Fruit fly (Drosophila melanogaster) whole organism, embryonic: ENCODE results near the gene CG6470.

Source experiments
- Atf3 ChIP-seq: fragments of 200-800 bp; sonication (Bioruptor generic); optimal IDR thresholded peaks from 3 replicates; lab custom pipeline; 2016; ENCODE audit warnings: missing biosample characterization, missing genetic modification characterization
- C15 ChIP-seq: fragments of 200-800 bp; sonication (Bioruptor generic); IDR thresholded peaks from 3 replicates; pipeline ENCODE4 v1.3.6; 2022; ENCODE audit warnings: missing biosample characterization, missing genetic modification characterization
- CG10543 ChIP-seq: fragments of 200-800 bp; sonication (Bioruptor generic); optimal IDR thresholded peaks from 3 replicates; lab custom pipeline; 2017; ENCODE audit warnings: missing biosample characterization, mild to moderate bottlenecking, missing genetic modification characterization, moderate library complexity
- CG12659 ChIP-seq: fragments of 200-800 bp; sonication (Bioruptor generic); optimal IDR thresholded peaks from 3 replicates; lab custom pipeline; 2017; ENCODE audit warnings: mild to moderate bottlenecking, missing biosample characterization, missing genetic modification reagents, missing genetic modification characterization
- CG13296 ChIP-seq: fragments of 200-800 bp; sonication (Bioruptor generic); optimal IDR thresholded peaks from 3 replicates; lab custom pipeline; 2018; ENCODE audit warnings: missing biosample characterization, mild to moderate bottlenecking, missing genetic modification characterization
- CG13424 ChIP-seq: fragments of 200-800 bp; sonication (Bioruptor generic); optimal IDR thresholded peaks from 2 replicates; lab custom pipeline; 2019; ENCODE audit warnings: missing biosample characterization, mild to moderate bottlenecking, missing genetic modification characterization, moderate library complexity
- CG17186 ChIP-seq: fragments of 200-800 bp; sonication (Bioruptor generic); optimal IDR thresholded peaks from 3 replicates; lab custom pipeline; 2017; ENCODE audit warnings: missing biosample characterization, missing genetic modification reagents, missing genetic modification characterization
- CG17328 ChIP-seq: fragments of 200-800 bp; sonication (Bioruptor generic); IDR thresholded peaks from 2 replicates; pipeline ENCODE4 v1.3.6; 2022; ENCODE audit warnings: missing biosample characterization, missing genetic modification characterization
- CG17361 ChIP-seq: fragments of 200-800 bp; sonication (Bioruptor generic); IDR thresholded peaks from 3 replicates; pipeline ENCODE4 v1.3.6; 2022; ENCODE audit warnings: missing biosample characterization, missing genetic modification characterization
- CG17612 ChIP-seq: fragments of 200-800 bp; sonication (Bioruptor generic); IDR thresholded peaks from 2 replicates; pipeline ENCODE4 v1.3.6; 2022; ENCODE audit warnings: missing biosample characterization, missing genetic modification characterization
- CG2712 ChIP-seq: fragments of 200-800 bp; optimal IDR thresholded peaks from 3 replicates; lab custom pipeline; 2019; ENCODE audit warnings: missing biosample characterization, mild to moderate bottlenecking, missing genetic modification characterization, moderate library complexity
- CG31388 ChIP-seq: fragments of 200-800 bp; sonication (Bioruptor generic); optimal IDR thresholded peaks from 2 replicates; lab custom pipeline; 2016; ENCODE audit warnings: missing biosample characterization, missing genetic modification characterization
- CG8089 ChIP-seq: fragments of 200-800 bp; sonication (Bioruptor generic); optimal IDR thresholded peaks from 3 replicates; lab custom pipeline; 2016; ENCODE audit warnings: missing biosample characterization, missing genetic modification characterization
- CG9437 ChIP-seq: fragments of 200-800 bp; sonication (Bioruptor generic); optimal IDR thresholded peaks from 2 replicates; lab custom pipeline; 2018; ENCODE audit warnings: missing biosample characterization, mild to moderate bottlenecking, missing genetic modification characterization
- CHES-1-like ChIP-seq: fragments of 200-800 bp; sonication (Bioruptor generic); optimal IDR thresholded peaks from 2 replicates; lab custom pipeline; 2016; ENCODE audit warnings: missing biosample characterization, missing genetic modification characterization
- CkIIα-i1 ChIP-seq: fragments of 200-800 bp; sonication (Bioruptor generic); IDR thresholded peaks from 2 replicates; pipeline ENCODE4 v1.3.6; 2022; ENCODE audit warnings: missing biosample characterization, missing genetic modification characterization
- Deaf1 ChIP-seq: fragments of 200-800 bp; optimal IDR thresholded peaks from 3 replicates; lab custom pipeline; 2019; ENCODE audit warnings: missing biosample characterization, mild to moderate bottlenecking, missing genetic modification characterization, moderate library complexity
- ERR ChIP-seq: fragments of 200-800 bp; sonication (Bioruptor generic); optimal IDR thresholded peaks from 2 replicates; lab custom pipeline; 2016; ENCODE audit warnings: missing biosample characterization, missing genetic modification characterization
- Fer3 ChIP-seq: fragments of 200-800 bp; sonication (Bioruptor generic); optimal IDR thresholded peaks from 2 replicates; lab custom pipeline; 2018; ENCODE audit warnings: missing biosample characterization, mild to moderate bottlenecking, missing genetic modification characterization, moderate library complexity
- GATAe ChIP-seq: fragments of 200-800 bp; sonication (Bioruptor generic); conservative IDR thresholded peaks from 2 replicates; pipeline ENCODE4 v1.3.6; 2022; ENCODE audit warnings: missing biosample characterization, missing genetic modification characterization
- HLH3B ChIP-seq: fragments of 200-800 bp; sonication (Bioruptor generic); IDR thresholded peaks from 2 replicates; pipeline ENCODE4 v1.3.6; 2022; ENCODE audit warnings: missing biosample characterization, missing genetic modification characterization
- Med ChIP-seq: fragments of 200-800 bp; sonication (Bioruptor generic); peaks from one replicate; lab custom pipeline; 2016; ENCODE audit warnings: missing biosample characterization, missing genetic modification characterization, mild to moderate bottlenecking, inconsistent platforms, moderate library complexity
- Mrtf ChIP-seq: fragments of 200-800 bp; sonication (Bioruptor generic); IDR thresholded peaks from 3 replicates; pipeline ENCODE4 v1.3.6; 2022; ENCODE audit warnings: missing biosample characterization, missing genetic modification characterization
- PHDP ChIP-seq: fragments of 200-800 bp; sonication (Bioruptor generic); optimal IDR thresholded peaks from 3 replicates; lab custom pipeline; 2018; ENCODE audit warnings: missing biosample characterization, mild to moderate bottlenecking, missing genetic modification characterization, moderate library complexity
- Ptx1 ChIP-seq: fragments of 200-800 bp; sonication (Bioruptor generic); IDR thresholded peaks from 2 replicates; pipeline ENCODE4 v1.3.6; 2022; ENCODE audit warnings: missing biosample characterization, missing genetic modification characterization
- Sox100B ChIP-seq: fragments of 200-800 bp; sonication (Bioruptor generic); optimal IDR thresholded peaks from 3 replicates; lab custom pipeline; 2018; ENCODE audit warnings: missing biosample characterization, mild to moderate bottlenecking, missing genetic modification characterization
- Sry-δ ChIP-seq: fragments of 200-800 bp; sonication (Bioruptor generic); optimal IDR thresholded peaks from 2 replicates; lab custom pipeline; 2016; ENCODE audit warnings: missing biosample characterization, missing genetic modification characterization
- Xbp1 ChIP-seq: fragments of 200-800 bp; sonication (Bioruptor generic); optimal IDR thresholded peaks from 3 replicates; lab custom pipeline; 2016; ENCODE audit warnings: missing biosample characterization, mild to moderate bottlenecking, missing genetic modification characterization
- YL-1 ChIP-seq: fragments of 200-800 bp; sonication (Bioruptor generic); optimal IDR thresholded peaks from 3 replicates; lab custom pipeline; 2017; ENCODE audit warnings: missing biosample characterization, mild to moderate bottlenecking, missing genetic modification characterization
- ac ChIP-seq: fragments of 200-800 bp; sonication (Bioruptor generic); optimal IDR thresholded peaks from 3 replicates; lab custom pipeline; 2017; ENCODE audit warnings: missing biosample characterization, mild to moderate bottlenecking, missing genetic modification characterization
- ash1 ChIP-seq: fragments of 200-800 bp; sonication (Bioruptor generic); optimal IDR thresholded peaks from 2 replicates; lab custom pipeline; 2018; ENCODE audit warnings: missing biosample characterization, mild to moderate bottlenecking, missing genetic modification characterization
- chinmo ChIP-seq: fragments of 200-800 bp; sonication (Bioruptor generic); IDR thresholded peaks from 4 replicates; pipeline ENCODE4 v1.3.6; 2022; ENCODE audit warnings: missing biosample characterization, missing genetic modification characterization; ENCODE audit not compliant: partially characterized antibody
- ci ChIP-seq: fragments of 200-800 bp; sonication (Bioruptor generic); IDR thresholded peaks from 3 replicates; pipeline ENCODE4 v1.3.6; 2022; ENCODE audit warnings: missing biosample characterization, missing genetic modification characterization
- dati ChIP-seq: fragments of 200-800 bp; sonication (Bioruptor generic); IDR thresholded peaks from 2 replicates; pipeline ENCODE4 v1.3.6; 2022; ENCODE audit warnings: missing biosample characterization, missing genetic modification characterization
- eyg ChIP-seq: fragments of 200-800 bp; sonication (Bioruptor generic); optimal IDR thresholded peaks from 3 replicates; lab custom pipeline; 2016; ENCODE audit warnings: missing biosample characterization, missing genetic modification characterization
- fu2 ChIP-seq: fragments of 200-800 bp; sonication (Bioruptor generic); optimal IDR thresholded peaks from 2 replicates; lab custom pipeline; 2016; ENCODE audit warnings: missing biosample characterization, missing genetic modification characterization
- hb ChIP-seq: fragments of 200-800 bp; sonication (Bioruptor generic); IDR thresholded peaks from 3 replicates; pipeline ENCODE4 v1.3.6; 2022; ENCODE audit warnings: missing biosample characterization, missing genetic modification characterization; ENCODE audit not compliant: partially characterized antibody
- insv ChIP-seq, 2 experiments: fragments of 200-800 bp; sonication (Bioruptor generic); optimal IDR thresholded peaks; 3 replicates each; lab custom pipeline; 2016 to 2018; ENCODE audit warnings: missing biosample characterization in 2 of 2, missing genetic modification characterization in 2 of 2
- jigr1 ChIP-seq: fragments of 200-800 bp; sonication (Bioruptor generic); IDR thresholded peaks from 3 replicates; pipeline ENCODE4 v1.3.6; 2022; ENCODE audit warnings: missing biosample characterization, missing genetic modification characterization
- jumu ChIP-seq: fragments of 200-800 bp; sonication (Bioruptor generic); optimal IDR thresholded peaks from 3 replicates; lab custom pipeline; 2016; ENCODE audit warnings: missing biosample characterization, missing genetic modification characterization
- lilli ChIP-seq: fragments of 200-800 bp; sonication (Bioruptor generic); optimal IDR thresholded peaks from 3 replicates; lab custom pipeline; 2016; ENCODE audit warnings: missing biosample characterization, missing genetic modification characterization
- p53 ChIP-seq: fragments of 200-800 bp; sonication (Bioruptor generic); optimal IDR thresholded peaks from 2 replicates; lab custom pipeline; 2016; ENCODE audit warnings: missing biosample characterization, missing genetic modification characterization
- pan ChIP-seq, 4 experiments: fragments of >200 bp in 3 of 4; fragments of 200-800 bp in 1 of 4; sonication (Bioruptor generic) in 1 of 4; optimal IDR thresholded peaks in 3 of 4; IDR thresholded peaks in 1 of 4; 2 replicates each; pipeline versions ENCODE4 v1.3.6 to Lab custom; 2017 to 2022; ENCODE audit warnings: missing biosample characterization in 2 of 4, missing genetic modification characterization in 2 of 4, mixed read lengths in 1 of 4
- salm ChIP-seq: fragments of 200-800 bp; sonication (Bioruptor generic); optimal IDR thresholded peaks from 2 replicates; lab custom pipeline; 2018; ENCODE audit warnings: missing biosample characterization, mild to moderate bottlenecking, missing genetic modification characterization
- sens ChIP-seq: fragments of 200-800 bp; sonication (Bioruptor generic); peaks from one replicate; lab custom pipeline; 2016; ENCODE audit warnings: missing biosample characterization, missing genetic modification characterization
- seq ChIP-seq: fragments of 200-800 bp; sonication (Bioruptor generic); IDR thresholded peaks from 2 replicates; pipeline ENCODE4 v1.3.6; 2022; ENCODE audit warnings: missing biosample characterization, missing genetic modification characterization
- sima ChIP-seq: fragments of 200-800 bp; sonication (Bioruptor generic); optimal IDR thresholded peaks from 2 replicates; lab custom pipeline; 2016; ENCODE audit warnings: missing biosample characterization, missing genetic modification characterization
- slp2 ChIP-seq: fragments of 200-800 bp; sonication (Bioruptor generic); optimal IDR thresholded peaks from 2 replicates; lab custom pipeline; 2016; ENCODE audit warnings: missing biosample characterization, missing genetic modification characterization
- sqz ChIP-seq: fragments of 200-800 bp; sonication (Bioruptor generic); optimal IDR thresholded peaks from 3 replicates; lab custom pipeline; 2018; ENCODE audit warnings: missing biosample characterization, mild to moderate bottlenecking, missing genetic modification characterization
- sr ChIP-seq: fragments of 200-800 bp; sonication (Bioruptor generic); IDR thresholded peaks from 3 replicates; pipeline ENCODE4 v1.3.6; 2022; ENCODE audit warnings: missing biosample characterization, missing genetic modification characterization

Gene CG6470

DNA sequence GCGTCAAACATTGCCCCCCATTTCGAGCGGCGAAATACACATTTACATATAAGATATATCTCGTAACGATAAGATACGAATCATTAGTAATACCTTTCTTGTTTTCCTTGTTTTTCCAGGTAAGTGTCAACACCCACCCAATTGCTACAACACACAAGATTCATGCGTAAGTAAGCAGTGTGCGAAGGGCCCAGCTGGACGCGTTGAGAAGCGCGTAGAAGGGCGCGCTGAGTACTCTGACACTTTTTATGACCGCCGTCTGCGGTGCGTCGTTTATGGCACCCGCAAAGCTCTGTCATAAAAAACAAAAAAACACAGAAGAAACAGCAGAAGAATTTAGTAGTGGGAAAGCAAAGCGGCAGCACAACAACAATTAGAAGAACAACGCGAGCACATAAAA lies 33.0 kb upstream of the CG6470 start (continued):
- TF ChIP-seq sr (GFP tag; lab: Robert Waterston, UW) (0 out of 3 replicates have a peak, but pooled peaks have one; percentile 15), ci (0 out of 3 replicates have a peak, but pooled peaks have one; percentile 23), Fer3 (tag; lab: Kevin White, UChicago) (no peak), sens (peak; percentile 47), CG9437 (GFP tag; lab: Kevin White, UChicago) (no peak), Atf3 (no peak), lilli (GFP tag; lab: Kevin White, UChicago) (no peak), Med (GFP tag; lab: Kevin White, UChicago) (peak; percentile 66), sqz (GFP tag; lab: Kevin White, UChicago) (peak; percentile 19), CG10543 (peak; percentile 10)

DNA sequence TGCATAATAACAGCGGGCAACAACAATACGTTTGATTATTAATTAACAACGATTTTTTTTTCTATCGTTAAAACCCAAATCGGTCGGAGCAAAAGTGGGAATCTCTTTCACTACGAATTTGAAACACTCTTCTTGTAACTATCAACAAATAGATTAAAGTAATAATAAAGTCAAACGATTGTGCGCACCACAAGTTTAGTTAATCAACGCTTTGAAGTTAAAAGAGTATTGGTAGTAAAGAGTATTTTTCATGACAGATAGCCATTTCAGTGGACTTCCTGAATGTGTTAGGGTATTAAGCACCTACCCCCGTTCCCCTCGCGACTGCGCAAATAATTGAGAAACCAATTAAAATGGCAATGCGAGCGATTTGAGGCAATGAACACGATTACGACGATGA lies 32.1 kb upstream of the CG6470 start:
- TF ChIP-seq hb = no peak
- peak; percentile 44 for TF ChIP-seq eyg
- peak; percentile 45; the same call in 1 of the 2 replicates for TF ChIP-seq GATAe (GFP tag; lab: Robert Waterston, UW)
- peak; percentile 70 for TF ChIP-seq CG12659 (GFP tag; lab: Kevin White, UChicago)
- peak; percentile 81 for TF ChIP-seq Xbp1
- TF ChIP-seq YL-1 (GFP tag; lab: Kevin White, UChicago) = no peak
- TF ChIP-seq Ptx1 (GFP tag; lab: Robert Waterston, UW) = peak; percentile 87
- peak; percentile 34 for TF ChIP-seq CG17612 (GFP tag; lab: Robert Waterston, UW)
- peak; percentile 51 for TF ChIP-seq slp2 (GFP tag; lab: Kevin White, UChicago)
- TF ChIP-seq insv (GFP tag; optimal IDR thresholded peaks at IDR 0.05; lab: Kevin White, UChicago) = no peak
- peak; percentile 75 for TF ChIP-seq CG13296
- peak; percentile 54 for TF ChIP-seq CHES-1-like (GFP tag; lab: Kevin White, UChicago)
- no peak for TF ChIP-seq ac (GFP tag; lab: Kevin White, UChicago)
- peak; percentile 11 for TF ChIP-seq p53 (GFP tag; lab: Kevin White, UChicago)
- peak; percentile 19 for TF ChIP-seq CG31388 (GFP tag; lab: Kevin White, UChicago)
- peak; percentile 75; the same call in 2 of the 3 replicates for TF ChIP-seq Mrtf (GFP tag; lab: Robert Waterston, UW)
- TF ChIP-seq HLH3B (GFP tag; lab: Robert Waterston, UW) = peak; percentile 85
- TF ChIP-seq dati (GFP tag; lab: Robert Waterston, UW) = peak; percentile 70
- TF ChIP-seq pan (optimal IDR thresholded peaks at IDR 0.05; lab: Kevin White, UChicago) = no peak
- peak in 1 of 2 experiments; percentile 92 for TF ChIP-seq pan (GFP tag; optimal IDR thresholded peaks at IDR 0.05 in 1 of 2, IDR thresholded peaks at IDR 0.05 in 1 of 2)
- peak; percentile 82 for TF ChIP-seq seq (GFP tag; lab: Robert Waterston, UW)
- TF ChIP-seq jigr1 (GFP tag; lab: Robert Waterston, UW) = peak; percentile 74; the same call in 2 of the 3 replicates
- TF ChIP-seq chinmo (GFP tag; lab: Robert Waterston, UW) = no peak
- peak; percentile 73 for TF ChIP-seq CG17328
- TF ChIP-seq ash1 (GFP tag; lab: Kevin White, UChicago) = no peak
- TF ChIP-seq CG17361 (GFP tag; lab: Robert Waterston, UW) = peak; percentile 75
- no peak for TF ChIP-seq CG17186 (GFP tag; lab: Kevin White, UChicago)
- TF ChIP-seq CG8089 (GFP tag; lab: Kevin White, UChicago) = peak; percentile 55
- TF ChIP-seq CkIIα-i1 (GFP tag; lab: Robert Waterston, UW) = 0 out of 2 replicates have a peak, but pooled peaks have one; percentile 24
- peak; percentile 56 for TF ChIP-seq sima
- TF ChIP-seq jumu (GFP tag; lab: Kevin White, UChicago) = peak; percentile 70
- peak; percentile 27 for TF ChIP-seq salm (tag; lab: Kevin White, UChicago)
- peak; percentile 30 for TF ChIP-seq ERR (GFP tag; lab: Kevin White, UChicago)
- peak; percentile 27 for TF ChIP-seq Sry-δ (GFP tag; lab: Kevin White, UChicago)
- TF ChIP-seq CG13424 (tag; lab: Kevin White, UChicago) = peak; percentile 85
- TF ChIP-seq C15 (GFP tag; lab: Robert Waterston, UW) = 0 out of 3 replicates have a peak, but pooled peaks have one; percentile 57
- TF ChIP-seq PHDP (tag; lab: Kevin White, UChicago) = peak; percentile 82
- peak; percentile 74 for TF ChIP-seq Sox100B
- peak; percentile 78 for TF ChIP-seq CG2712 (tag; lab: Kevin White, UChicago)
- peak; percentile 52 for TF ChIP-seq Deaf1
- TF ChIP-seq fu2 (GFP tag; lab: Kevin White, UChicago) = peak; percentile 56
